Fruit fly (Drosophila melanogaster) whole organism, embryonic: Measurements from ENCODE around the gene HP1e.

Experiments
- ATbp ChIP-seq: fragments of 200-800 bp; sonication (Bioruptor generic); optimal IDR thresholded peaks from 2 replicates; lab custom pipeline; 2017; ENCODE audit warnings: missing biosample characterization, mild to moderate bottlenecking, missing genetic modification characterization, missing genetic modification reagents
- Awh ChIP-seq: fragments of 200-800 bp; sonication (Bioruptor generic); IDR thresholded peaks from 2 replicates; pipeline ENCODE4, ENCODE4 v1.3.6; 2022; ENCODE audit warnings: missing biosample characterization, missing genetic modification characterization
- B-H2 ChIP-seq: fragments of 200-800 bp; sonication (Bioruptor generic); optimal IDR thresholded peaks from 2 replicates; lab custom pipeline; 2018; ENCODE audit warnings: missing biosample characterization, mild to moderate bottlenecking, missing genetic modification characterization
- BtbVII ChIP-seq: fragments of 200-800 bp; sonication (Bioruptor generic); optimal IDR thresholded peaks from 3 replicates; lab custom pipeline; 2017; ENCODE audit warnings: missing biosample characterization, mild to moderate bottlenecking, missing genetic modification characterization
- Bteb2 ChIP-seq: fragments of 200-800 bp; sonication (Bioruptor generic); optimal IDR thresholded peaks from 2 replicates; lab custom pipeline; 2016; ENCODE audit warnings: missing biosample characterization, missing genetic modification characterization
- CG1024 ChIP-seq: fragments of 200-800 bp; sonication (Bioruptor generic); IDR thresholded peaks from 2 replicates; pipeline ENCODE4 v1.3.6; 2022; ENCODE audit warnings: missing biosample characterization, missing genetic modification characterization
- CG11456 ChIP-seq: fragments of 200-800 bp; sonication (Bioruptor generic); IDR thresholded peaks from 3 replicates; pipeline ENCODE4 v1.3.6; 2022; ENCODE audit warnings: missing biosample characterization, missing genetic modification characterization
- CG11504 ChIP-seq: fragments of 200-800 bp; sonication (Bioruptor generic); optimal IDR thresholded peaks from 3 replicates; lab custom pipeline; 2019; ENCODE audit warnings: missing biosample characterization, mild to moderate bottlenecking, missing genetic modification characterization, moderate library complexity
- CG13624 ChIP-seq: fragments of 200-800 bp; sonication (Bioruptor generic); optimal IDR thresholded peaks from 2 replicates; lab custom pipeline; 2016; ENCODE audit warnings: missing biosample characterization, missing genetic modification characterization
- CG14441 ChIP-seq: fragments of 200-800 bp; sonication (Bioruptor generic); IDR thresholded peaks from 2 replicates; pipeline ENCODE4 v1.3.6; 2022; ENCODE audit warnings: missing biosample characterization, missing genetic modification characterization
- CG14860 ChIP-seq: fragments of 200-800 bp; sonication (Bioruptor generic); IDR thresholded peaks from 3 replicates; pipeline ENCODE4 v1.3.6; 2022; ENCODE audit warnings: missing biosample characterization, missing genetic modification characterization; ENCODE audit not compliant: partially characterized antibody
- CG18262 ChIP-seq: fragments of 200-800 bp; optimal IDR thresholded peaks from 3 replicates; lab custom pipeline; 2019; ENCODE audit warnings: missing biosample characterization, mild to moderate bottlenecking, missing genetic modification characterization, moderate library complexity
- CG18599 ChIP-seq: fragments of 200-800 bp; sonication (Bioruptor generic); optimal IDR thresholded peaks from 3 replicates; lab custom pipeline; 2017; ENCODE audit warnings: missing biosample characterization, missing genetic modification characterization, mild to moderate bottlenecking, moderate library complexity, missing genetic modification reagents
- CG2199 ChIP-seq: fragments of 200-800 bp; sonication (Bioruptor generic); IDR thresholded peaks from 3 replicates; pipeline ENCODE4 v1.3.6; 2022; ENCODE audit warnings: missing biosample characterization, missing genetic modification characterization
- CG31365 ChIP-seq: fragments of 200-800 bp; sonication (Bioruptor generic); optimal IDR thresholded peaks from 2 replicates; lab custom pipeline; 2018; ENCODE audit warnings: missing biosample characterization, mild to moderate bottlenecking, missing genetic modification characterization
- CG32772 ChIP-seq: fragments of 200-800 bp; sonication (Bioruptor generic); IDR thresholded peaks from 2 replicates; pipeline ENCODE4 v1.3.6; 2022; ENCODE audit warnings: missing biosample characterization, missing genetic modification characterization
- CG34224 ChIP-seq: fragments of 200-800 bp; sonication (Bioruptor generic); IDR thresholded peaks from 3 replicates; pipeline ENCODE4 v1.3.6; 2022; ENCODE audit warnings: missing biosample characterization, missing genetic modification characterization; ENCODE audit not compliant: partially characterized antibody
- CG3726 ChIP-seq: fragments of 200-800 bp; sonication (Bioruptor generic); IDR thresholded peaks from 3 replicates; pipeline ENCODE4, ENCODE4 v1.3.6; 2022; ENCODE audit warnings: missing biosample characterization, missing genetic modification characterization
- CG4360 ChIP-seq: fragments of 200-800 bp; sonication (Bioruptor generic); IDR thresholded peaks from 2 replicates; pipeline ENCODE4 v1.3.6; 2022; ENCODE audit warnings: missing biosample characterization, missing genetic modification characterization
- CG6272 ChIP-seq: fragments of 200-800 bp; sonication (Bioruptor generic); IDR thresholded peaks from 2 replicates; pipeline ENCODE4 v1.3.6; 2022; ENCODE audit warnings: missing biosample characterization, missing genetic modification characterization
- CG9609 ChIP-seq: fragments of 200-800 bp; sonication (Bioruptor generic); optimal IDR thresholded peaks from 3 replicates; lab custom pipeline; 2016; ENCODE audit warnings: missing biosample characterization, missing genetic modification characterization
- Deaf1 ChIP-seq: fragments of 200-800 bp; optimal IDR thresholded peaks from 3 replicates; lab custom pipeline; 2019; ENCODE audit warnings: missing biosample characterization, mild to moderate bottlenecking, missing genetic modification characterization, moderate library complexity
- Dip3 ChIP-seq: fragments of 200-800 bp; sonication (Bioruptor generic); optimal IDR thresholded peaks from 3 replicates; lab custom pipeline; 2016; ENCODE audit warnings: missing biosample characterization, missing genetic modification characterization
- Doc3 ChIP-seq: fragments of 200-800 bp; sonication (Bioruptor generic); IDR thresholded peaks from 3 replicates; pipeline ENCODE4 v1.3.6; 2022; ENCODE audit warnings: missing biosample characterization, missing genetic modification characterization; ENCODE audit not compliant: partially characterized antibody
- Ets97D ChIP-seq: fragments of 200-800 bp; sonication (Bioruptor generic); optimal IDR thresholded peaks from 3 replicates; lab custom pipeline; 2016; ENCODE audit warnings: missing biosample characterization, missing genetic modification characterization
- Hr78 ChIP-seq, 2 experiments: fragments of 200-800 bp in 1 of 2; fragments of >200 bp in 1 of 2; sonication (Bioruptor generic) in 1 of 2; optimal IDR thresholded peaks; 2 replicates each; lab custom pipeline; 2017 to 2019; ENCODE audit warnings: missing biosample characterization in 2 of 2, missing genetic modification characterization in 2 of 2, mild to moderate bottlenecking in 1 of 2, moderate library complexity in 1 of 2
- Kr ChIP-seq: fragments of 200-800 bp; sonication (Bioruptor generic); optimal IDR thresholded peaks from 2 replicates; lab custom pipeline; 2017; ENCODE audit warnings: missing biosample characterization, mild to moderate bottlenecking, missing genetic modification characterization
- MTF-1 ChIP-seq: fragments of 200-800 bp; sonication (Bioruptor generic); optimal IDR thresholded peaks from 2 replicates; lab custom pipeline; 2018; ENCODE audit warnings: missing biosample characterization, mild to moderate bottlenecking, missing genetic modification characterization, borderline replicate concordance
- PHDP ChIP-seq: fragments of 200-800 bp; sonication (Bioruptor generic); optimal IDR thresholded peaks from 3 replicates; lab custom pipeline; 2018; ENCODE audit warnings: missing biosample characterization, mild to moderate bottlenecking, missing genetic modification characterization, moderate library complexity
- Six4 ChIP-seq: fragments of 200-800 bp; sonication (Bioruptor generic); optimal IDR thresholded peaks from 2 replicates; lab custom pipeline; 2016; ENCODE audit warnings: missing biosample characterization, missing genetic modification characterization
- ash1 ChIP-seq: fragments of 200-800 bp; sonication (Bioruptor generic); optimal IDR thresholded peaks from 2 replicates; lab custom pipeline; 2018; ENCODE audit warnings: missing biosample characterization, mild to moderate bottlenecking, missing genetic modification characterization
- cad ChIP-seq: fragments of >200 bp; optimal IDR thresholded peaks from 2 replicates; lab custom pipeline; 2017; ENCODE audit warnings: missing biosample characterization, missing genetic modification characterization
- caup ChIP-seq: fragments of 200-800 bp; sonication (Bioruptor generic); optimal IDR thresholded peaks from 3 replicates; lab custom pipeline; 2017; ENCODE audit warnings: missing biosample characterization, mild to moderate bottlenecking, missing genetic modification characterization, moderate library complexity; ENCODE audit not compliant: severe bottlenecking
- chn ChIP-seq: fragments of 200-800 bp; sonication (Bioruptor generic); optimal IDR thresholded peaks from 2 replicates; lab custom pipeline; 2016; ENCODE audit warnings: missing biosample characterization, missing genetic modification characterization
- dm ChIP-seq: fragments of 200-800 bp; sonication (Bioruptor generic); optimal IDR thresholded peaks from 3 replicates; lab custom pipeline; 2016; ENCODE audit warnings: missing biosample characterization, missing genetic modification characterization
- fd64A ChIP-seq: fragments of 200-800 bp; sonication (Bioruptor generic); optimal IDR thresholded peaks from 3 replicates; lab custom pipeline; 2018; ENCODE audit warnings: missing biosample characterization, mild to moderate bottlenecking, missing genetic modification characterization
- klu ChIP-seq: fragments of 200-800 bp; sonication (Bioruptor generic); IDR thresholded peaks from 2 replicates; pipeline ENCODE4 v1.3.6; 2022; ENCODE audit warnings: missing biosample characterization, missing genetic modification characterization
- lab ChIP-seq: fragments of 200-800 bp; sonication (Bioruptor generic); optimal IDR thresholded peaks from 3 replicates; lab custom pipeline; 2017; ENCODE audit warnings: missing biosample characterization, missing genetic modification characterization, mild to moderate bottlenecking, moderate library complexity, missing genetic modification reagents
- lola ChIP-seq, 3 experiments: fragments of >200 bp in 2 of 3; fragments of 200-800 bp in 1 of 3; sonication (Bioruptor generic) in 1 of 3; optimal IDR thresholded peaks; 2 replicates each; lab custom pipeline; 2017 to 2019; ENCODE audit warnings: missing biosample characterization in 3 of 3, missing genetic modification characterization in 3 of 3, mild to moderate bottlenecking in 1 of 3, moderate library complexity in 1 of 3
- nerfin-2 ChIP-seq: fragments of 200-800 bp; sonication (Bioruptor generic); IDR thresholded peaks from 2 replicates; pipeline ENCODE4 v1.3.6; 2022; ENCODE audit warnings: missing biosample characterization, missing genetic modification characterization; ENCODE audit not compliant: partially characterized antibody
- oc ChIP-seq: fragments of 200-800 bp; sonication (Bioruptor generic); optimal IDR thresholded peaks from 2 replicates; lab custom pipeline; 2018; ENCODE audit warnings: missing biosample characterization, mild to moderate bottlenecking, missing genetic modification characterization, moderate library complexity
- p53 ChIP-seq: fragments of 200-800 bp; sonication (Bioruptor generic); optimal IDR thresholded peaks from 2 replicates; lab custom pipeline; 2016; ENCODE audit warnings: missing biosample characterization, missing genetic modification characterization
- ro ChIP-seq: fragments of 200-800 bp; sonication (Bioruptor generic); IDR thresholded peaks from 2 replicates; pipeline ENCODE4 v1.3.6; 2022; ENCODE audit warnings: missing biosample characterization, missing genetic modification characterization
- sc ChIP-seq, 3 experiments: fragments of >200 bp in 2 of 3; fragments of 200-800 bp in 1 of 3; sonication (Bioruptor generic) in 1 of 3; optimal IDR thresholded peaks; 2 replicates in 2 of 3; 3 replicates in 1 of 3; lab custom pipeline; 2017; ENCODE audit warnings: mild to moderate bottlenecking in 1 of 3, missing biosample characterization in 1 of 3, missing genetic modification characterization in 1 of 3, missing genetic modification reagents in 1 of 3
- seq ChIP-seq: fragments of 200-800 bp; sonication (Bioruptor generic); IDR thresholded peaks from 2 replicates; pipeline ENCODE4 v1.3.6; 2022; ENCODE audit warnings: missing biosample characterization, missing genetic modification characterization
- slbo ChIP-seq: fragments of 200-800 bp; sonication (Bioruptor generic); IDR thresholded peaks from 2 replicates; pipeline ENCODE4 v1.3.6; 2022; ENCODE audit warnings: missing biosample characterization, missing genetic modification characterization
- sob ChIP-seq: fragments of 200-800 bp; sonication (Bioruptor generic); IDR thresholded peaks from 2 replicates; pipeline ENCODE4 v1.3.6; 2022; ENCODE audit warnings: missing biosample characterization, missing genetic modification characterization
- sr ChIP-seq: fragments of 200-800 bp; sonication (Bioruptor generic); IDR thresholded peaks from 3 replicates; pipeline ENCODE4 v1.3.6; 2022; ENCODE audit warnings: missing biosample characterization, missing genetic modification characterization
- stc ChIP-seq: fragments of 200-800 bp; sonication (Bioruptor generic); IDR thresholded peaks from 2 replicates; pipeline ENCODE4 v1.3.6; 2022; ENCODE audit warnings: missing biosample characterization, missing genetic modification characterization
- yki ChIP-seq: fragments of >200 bp; optimal IDR thresholded peaks from 3 replicates; lab custom pipeline; 2018

The HP1e gene

DNA sequence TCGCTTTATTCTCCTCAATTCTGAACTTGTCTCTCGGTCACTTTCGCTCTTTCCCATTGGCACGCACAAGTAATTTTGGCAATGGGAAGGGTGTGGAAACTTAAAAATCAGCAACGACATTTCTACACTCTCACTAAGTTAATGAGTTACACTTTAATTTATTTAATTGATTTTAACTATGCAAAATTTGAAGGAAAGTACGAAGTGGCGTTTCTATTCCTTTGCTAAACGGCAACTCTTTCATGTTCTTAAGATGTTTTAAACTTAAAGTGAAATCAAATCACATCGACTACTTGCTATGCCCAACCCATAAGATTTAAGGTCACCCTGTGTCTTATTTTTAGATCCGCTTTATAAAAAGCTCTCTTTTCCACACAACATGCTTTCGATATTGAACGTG, 48.8 kb downstream of the HP1e start (continued):
- TF ChIP-seq Bteb2 (GFP tag; lab: Kevin White, UChicago) (peak; percentile 61), CG14860 (GFP tag; lab: Robert Waterston, UW) (no peak), oc (tag; lab: Kevin White, UChicago) (no peak), ATbp (GFP tag; lab: Kevin White, UChicago) (peak; percentile 2), CG11504 (peak; percentile 72), fd64A (GFP tag; lab: Kevin White, UChicago) (no peak), CG9609 (GFP tag; lab: Kevin White, UChicago) (no peak), CG14441 (GFP tag; lab: Robert Waterston, UW) (peak; percentile 68), Deaf1 (tag; lab: Kevin White, UChicago) (no peak), CG31365 (tag; lab: Kevin White, UChicago) (peak; percentile 9), CG11456 (no peak), Doc3 (GFP tag; lab: Robert Waterston, UW) (no peak), dm (GFP tag; lab: Kevin White, UChicago) (no peak), B-H2 (GFP tag; lab: Kevin White, UChicago) (no peak), CG1024 (GFP tag; lab: Robert Waterston, UW) (no peak), CG4360 (GFP tag; lab: Robert Waterston, UW) (no peak), yki (lab: Kevin White, UChicago) (no peak), sc (optimal IDR thresholded peaks at IDR 0.05; lab: Kevin White, UChicago) (no peak), sc (GFP tag; optimal IDR thresholded peaks at IDR 0.05; lab: Kevin White, UChicago) (no peak), CG18599 (GFP tag; lab: Kevin White, UChicago) (peak; percentile 59), sob (GFP tag; lab: Robert Waterston, UW) (peak; percentile 74), chn (GFP tag; lab: Kevin White, UChicago) (peak; percentile 7), caup (GFP tag; lab: Kevin White, UChicago) (peak; percentile 24), Ets97D (no peak), ro (GFP tag; lab: Robert Waterston, UW) (no peak), CG34224 (GFP tag; lab: Robert Waterston, UW) (no peak), Six4 (GFP tag; lab: Kevin White, UChicago) (peak; percentile 22), CG2199 (no peak), sr (GFP tag; lab: Robert Waterston, UW) (no peak), lab (GFP tag; lab: Kevin White, UChicago) (peak; percentile 73), CG13624 (GFP tag; lab: Kevin White, UChicago) (peak; percentile 53), CG18262 (tag; lab: Kevin White, UChicago) (peak; percentile 31), ash1 (no peak), seq (GFP tag; lab: Robert Waterston, UW) (peak; percentile 60; the same call in 1 of the 2 replicates), klu (GFP tag; lab: Robert Waterston, UW) (no peak), PHDP (peak; percentile 69), p53 (no peak), cad (GFP tag; lab: Kevin White, UChicago) (no peak), MTF-1 (GFP tag; lab: Kevin White, UChicago) (no peak), CG3726 (GFP tag; lab: Robert Waterston, UW) (no peak), Dip3 (peak; percentile 52), CG6272 (0 out of 2 replicates have a peak, but pooled peaks have one; percentile 19), stc (GFP tag; lab: Robert Waterston, UW) (peak; percentile 73), slbo (peak; percentile 67), CG32772 (GFP tag; lab: Robert Waterston, UW) (peak; percentile 44; the same call in 1 of the 2 replicates), nerfin-2 (GFP tag; lab: Robert Waterston, UW) (no peak), BtbVII (GFP tag; lab: Kevin White, UChicago) (peak; percentile 65), Awh (GFP tag; lab: Robert Waterston, UW) (no peak), Kr (no peak), Hr78 (GFP tag; optimal IDR thresholded peaks at IDR 0.05; lab: Kevin White, UChicago) (no peak), lola (GFP tag; optimal IDR thresholded peaks at IDR 0.05; lab: Kevin White, UChicago) (no peak)
